Worm (Caenorhabditis elegans) whole organism, young adult: ENCODE data around the gene F09F7.6.

Experiments
- F10E7.11 ChIP-seq: sonication (generic microtip); optimal IDR thresholded peaks from 2 replicates; lab custom pipeline; 2017; ENCODE audit warnings: mild to moderate bottlenecking, missing genetic modification characterization, moderate library complexity, missing compliant biosample characterization
- F57C9.4 ChIP-seq: sonication (generic microtip); optimal IDR thresholded peaks from 2 replicates; lab custom pipeline; 2017; ENCODE audit warnings: mild to moderate bottlenecking, missing genetic modification characterization, missing compliant biosample characterization
- Y53G8AR.9 ChIP-seq: fragments of 200-800 bp; sonication (Bioruptor generic); conservative IDR thresholded peaks from 2 replicates; pipeline ENCODE4 v1.3.6; 2022; ENCODE audit warnings: missing genetic modification reagents, missing genetic modification characterization, missing compliant biosample characterization
- Y67H2A.10 ChIP-seq: fragments of 200-800 bp; sonication (Bioruptor generic); conservative IDR thresholded peaks from 2 replicates; pipeline ENCODE4 v1.3.6; 2022; ENCODE audit warnings: missing genetic modification reagents, missing genetic modification characterization, missing compliant biosample characterization
- Y79H2A.3 ChIP-seq: fragments of 200-800 bp; sonication (Bioruptor generic); conservative IDR thresholded peaks from 2 replicates; pipeline ENCODE4 v1.3.6; 2022; ENCODE audit warnings: missing genetic modification reagents, missing genetic modification characterization, missing compliant biosample characterization
- ZK185.1 ChIP-seq: sonication (generic microtip); optimal IDR thresholded peaks from 2 replicates; lab custom pipeline; 2016; ENCODE audit warnings: mild to moderate bottlenecking, missing genetic modification characterization, missing compliant biosample characterization; ENCODE audit not compliant: poor library complexity, severe bottlenecking
- aptf-3 ChIP-seq: fragments of 200-800 bp; sonication (Bioruptor generic); IDR thresholded peaks from 2 replicates; pipeline ENCODE4 v1.3.6; 2022; ENCODE audit warnings: missing genetic modification characterization, missing compliant biosample characterization
- attf-5 ChIP-seq: fragments of 200-800 bp; sonication (Bioruptor generic); optimal IDR thresholded peaks from 2 replicates; lab custom pipeline; 2018; ENCODE audit warnings: mild to moderate bottlenecking, missing genetic modification characterization, missing compliant biosample characterization
- bed-2 ChIP-seq: fragments of 200-800 bp; sonication (Bioruptor generic); IDR thresholded peaks from 2 replicates; pipeline ENCODE4 v1.3.6; 2022; ENCODE audit warnings: missing genetic modification reagents, missing genetic modification characterization, missing compliant biosample characterization
- cebp-1 ChIP-seq, 2 experiments: fragments of 200-800 bp in 1 of 2; sonication (Bioruptor generic) in 1 of 2; sonication (generic microtip) in 1 of 2; IDR thresholded peaks in 1 of 2; optimal IDR thresholded peaks in 1 of 2; 2 replicates each; pipeline versions ENCODE4 v1.3.6 to Lab custom; 2017 to 2022; ENCODE audit warnings: missing compliant biosample characterization in 2 of 2, missing genetic modification characterization in 2 of 2, mild to moderate bottlenecking in 1 of 2, missing genetic modification reagents in 1 of 2, moderate library complexity in 1 of 2
- ceh-27 ChIP-seq: fragments of 200-800 bp; sonication (Bioruptor generic); optimal IDR thresholded peaks from 2 replicates; lab custom pipeline; 2018; ENCODE audit warnings: mild to moderate bottlenecking, missing genetic modification characterization, moderate library complexity, missing compliant biosample characterization
- die-1 ChIP-seq: sonication (generic microtip); optimal IDR thresholded peaks from 2 replicates; lab custom pipeline; 2016; ENCODE audit warnings: missing genotype, mild to moderate bottlenecking, missing genetic modification characterization, missing compliant biosample characterization
- egrh-3 ChIP-seq: fragments of 200-800 bp; sonication (Bioruptor generic); IDR thresholded peaks from 2 replicates; pipeline ENCODE4 v1.3.6; 2022; ENCODE audit warnings: missing genetic modification reagents, missing genetic modification characterization, missing compliant biosample characterization
- hrde-1 ChIP-seq: sonication (generic microtip); optimal IDR thresholded peaks from 2 replicates; lab custom pipeline; 2016; ENCODE audit warnings: missing genetic modification characterization, mild to moderate bottlenecking, missing compliant biosample characterization, moderate library complexity, missing genotype, missing genetic modification reagents, borderline replicate concordance
- let-607 ChIP-seq, 2 experiments: fragments of 200-800 bp in 1 of 2; sonication (Bioruptor generic) in 1 of 2; sonication (generic microtip) in 1 of 2; optimal IDR thresholded peaks; 2 replicates each; lab custom pipeline; 2016 to 2018; ENCODE audit warnings: mild to moderate bottlenecking in 2 of 2, missing compliant biosample characterization in 2 of 2, missing genetic modification characterization in 2 of 2, moderate library complexity in 2 of 2, missing genotype in 1 of 2
- lin-40 ChIP-seq: sonication (generic microtip); optimal IDR thresholded peaks from 2 replicates; lab custom pipeline; 2016; ENCODE audit warnings: missing genetic modification characterization, mild to moderate bottlenecking, missing compliant biosample characterization, missing genotype, missing genetic modification reagents
- mcd-1 ChIP-seq: fragments of 200-800 bp; sonication (Bioruptor generic); IDR thresholded peaks from 2 replicates; pipeline ENCODE4 v1.3.6; 2022; ENCODE audit warnings: missing genetic modification reagents, missing genetic modification characterization, missing compliant biosample characterization
- nhr-27 ChIP-seq: fragments of 200-800 bp; sonication (Bioruptor generic); optimal IDR thresholded peaks from 2 replicates; lab custom pipeline; 2018; ENCODE audit warnings: mild to moderate bottlenecking, missing genetic modification characterization, moderate library complexity, missing compliant biosample characterization
- pha-4 ChIP-seq: fragments of 150-350 bp; sonication (generic microtip); optimal IDR thresholded peaks from 2 replicates; lab custom pipeline; 2014; ENCODE audit warnings: missing biosample characterization, missing genetic modification reagents, missing genetic modification characterization
- rec-8 ChIP-seq, 2 experiments: sonication (generic microtip); optimal IDR thresholded peaks; 2 replicates each; lab custom pipeline; 2016; ENCODE audit warnings: mild to moderate bottlenecking in 2 of 2, missing genetic modification characterization in 2 of 2, missing genetic modification reagents in 2 of 2, missing genotype in 2 of 2, missing biosample characterization in 1 of 2, missing compliant biosample characterization in 1 of 2, moderate library complexity in 1 of 2
- sdz-38 ChIP-seq: sonication (generic microtip); optimal IDR thresholded peaks from 2 replicates; lab custom pipeline; 2016; ENCODE audit warnings: missing genotype, missing genetic modification characterization, missing compliant biosample characterization
- snpc-3.4 ChIP-seq: sonication (generic microtip); optimal IDR thresholded peaks from 2 replicates; lab custom pipeline; 2017; ENCODE audit warnings: missing genetic modification characterization, mild to moderate bottlenecking, missing compliant biosample characterization, antibody characterized with exemption, moderate library complexity, missing genotype, missing genetic modification reagents
- snpc-4 ChIP-seq, 5 experiments: fragments of 150-350 bp in 1 of 5; sonication (generic microtip) in 4 of 5; optimal IDR thresholded peaks; 2 replicates each; lab custom pipeline; 2014 to 2018; ENCODE audit warnings: missing genetic modification characterization in 5 of 5, missing biosample characterization in 3 of 5, antibody characterized with exemption in 2 of 5, mild to moderate bottlenecking in 2 of 5, missing compliant biosample characterization in 2 of 5, missing genotype in 2 of 5, moderate library complexity in 2 of 5, missing genetic modification reagents in 1 of 5
- xnd-1 ChIP-seq: sonication (generic microtip); optimal IDR thresholded peaks from 2 replicates; lab custom pipeline; 2016; ENCODE audit warnings: missing genotype, missing genetic modification reagents, missing genetic modification characterization, missing compliant biosample characterization
- zfh-2 ChIP-seq: fragments of 200-800 bp; sonication (Bioruptor generic); conservative IDR thresholded peaks from 2 replicates; pipeline ENCODE4 v1.3.6; 2022; ENCODE audit warnings: missing genetic modification reagents, missing genetic modification characterization, missing compliant biosample characterization
- ztf-26 ChIP-seq: sonication (generic microtip); optimal IDR thresholded peaks from 2 replicates; lab custom pipeline; 2017; ENCODE audit warnings: missing genetic modification characterization, missing compliant biosample characterization

The F09F7.6 gene

ce11 chrIII:5573694-5574093, 21.8 kb upstream of the F09F7.6 start, which contains the start of gene molo-1:
molo-1 (plus strand) TSS chrIII:5573994.
- no peak for TF ChIP-seq ceh-27 (GFP tag; lab: Kevin White, UChicago)
- no peak for TF ChIP-seq Y53G8AR.9 (GFP tag; lab: Robert Waterston, UW)
- TF ChIP-seq ztf-26 (tag; lab: Kevin White, UChicago) = no peak
- TF ChIP-seq snpc-4 (GFP tag; optimal IDR thresholded peaks at IDR 0.05; lab: Kevin White, UChicago) = no peak
- no peak for TF ChIP-seq snpc-4 (tag; optimal IDR thresholded peaks at IDR 0.05; lab: Kevin White, UChicago)
- TF ChIP-seq lin-40 = no peak
- no peak for TF ChIP-seq Y79H2A.3
- no peak for TF ChIP-seq zfh-2 (GFP tag; lab: Robert Waterston, UW)
- no peak for TF ChIP-seq F10E7.11 (tag; lab: Kevin White, UChicago)
- TF ChIP-seq mcd-1 (GFP tag; lab: Robert Waterston, UW) = no peak
- TF ChIP-seq hrde-1 (tag; lab: Kevin White, UChicago) = no peak
- TF ChIP-seq attf-5 (GFP tag; lab: Kevin White, UChicago) = no peak
- no peak for TF ChIP-seq die-1 (tag; lab: Kevin White, UChicago)
- TF ChIP-seq let-607 (tag; optimal IDR thresholded peaks at IDR 0.05; lab: Kevin White, UChicago) = no peak
- no peak for TF ChIP-seq xnd-1 (tag; lab: Kevin White, UChicago)
- TF ChIP-seq cebp-1 (GFP tag; IDR thresholded peaks at IDR 0.05; lab: Robert Waterston, UW) = no peak
- no peak for TF ChIP-seq cebp-1 (tag; optimal IDR thresholded peaks at IDR 0.05; lab: Kevin White, UChicago)
- TF ChIP-seq Y67H2A.10 (GFP tag; lab: Robert Waterston, UW) = no peak
- TF ChIP-seq sdz-38 (tag; lab: Kevin White, UChicago) = no peak
- no peak for TF ChIP-seq snpc-3.4 (tag; lab: Kevin White, UChicago)
- TF ChIP-seq bed-2 (GFP tag; lab: Robert Waterston, UW) = no peak
- no peak for TF ChIP-seq ZK185.1 (tag; lab: Kevin White, UChicago)

- TF ChIP-seq egrh-3 (GFP tag; lab: Robert Waterston, UW) = no peak
- TF ChIP-seq rec-8 (tag; optimal IDR thresholded peaks at IDR 0.05; lab: Kevin White, UChicago) = no peak
- TF ChIP-seq, all 124 proteins: peak for 0
These were observed 20.9 kb upstream of the F09F7.6 start for ce11 chrIII:5572806-5573205.

- TF ChIP-seq pha-4 (tag; lab: Kevin White, UChicago) = no peak
These were observed 19.0 kb upstream of the F09F7.6 start for ce11 chrIII:5570814-5571443.

ce11 chrIII:5568679-5569078, 16.7 kb upstream of the F09F7.6 start, which contains the start of gene nspb-12:
nspb-12 (minus strand) TSS chrIII:5568779.
- TF ChIP-seq bed-2 (GFP tag; lab: Robert Waterston, UW) (no peak), ceh-27 (GFP tag; lab: Kevin White, UChicago) (no peak), nhr-27 (tag; lab: Kevin White, UChicago) (no peak), die-1 (tag; lab: Kevin White, UChicago) (no peak)

ce11 chrIII:5568265-5568664, 16.3 kb upstream of the F09F7.6 start:
- TF ChIP-seq aptf-3 (GFP tag; lab: Robert Waterston, UW) (0 out of 2 replicates have a peak, but pooled peaks have one; percentile 12), F57C9.4 (tag; lab: Kevin White, UChicago) (no peak)
